Worm (Caenorhabditis elegans) whole organism, young adult: Measurements from ENCODE around the gene nlp-82.

Experiments used
- ama-1 ChIP-seq, 3 experiments: fragments of 150-350 bp in 1 of 3; sonication (generic microtip) in 2 of 3; optimal IDR thresholded peaks; 2 replicates each; lab custom pipeline; 2014 to 2018; ENCODE audit warnings: missing biosample characterization in 2 of 3, missing genetic modification characterization in 2 of 3, missing genetic modification reagents in 2 of 3
- dpff-1 ChIP-seq: sonication (generic microtip); optimal IDR thresholded peaks from 2 replicates; lab custom pipeline; 2017; ENCODE audit warnings: mild to moderate bottlenecking, missing genetic modification characterization, missing compliant biosample characterization
- egl-44 ChIP-seq: fragments of 200-800 bp; sonication (Bioruptor generic); IDR thresholded peaks from 2 replicates; pipeline ENCODE4 v1.3.6; 2022; ENCODE audit warnings: missing genetic modification reagents, missing genetic modification characterization, missing compliant biosample characterization
- ets-4 ChIP-seq: fragments of 200-800 bp; sonication (Bioruptor generic); optimal IDR thresholded peaks from 2 replicates; lab custom pipeline; 2018; ENCODE audit warnings: mild to moderate bottlenecking, missing genetic modification characterization, missing compliant biosample characterization
- fkh-3 ChIP-seq: sonication (generic microtip); optimal IDR thresholded peaks from 2 replicates; lab custom pipeline; 2016; ENCODE audit warnings: mild to moderate bottlenecking, missing genetic modification characterization, missing compliant biosample characterization
- hmg-1.2 ChIP-seq: fragments of 200-800 bp; sonication (Bioruptor generic); IDR thresholded peaks from 2 replicates; pipeline ENCODE4 v1.3.6; 2022; ENCODE audit warnings: missing genetic modification reagents, missing genetic modification characterization, missing compliant biosample characterization
- lin-35 ChIP-seq, 3 experiments: fragments of 150-350 bp in 2 of 3; sonication (generic microtip) in 1 of 3; optimal IDR thresholded peaks; 2 replicates each; lab custom pipeline; 2014 to 2018; ENCODE audit warnings: missing biosample characterization in 3 of 3, missing genetic modification characterization in 3 of 3, missing genetic modification reagents in 3 of 3
- nfya-1 ChIP-seq: sonication (generic microtip); optimal IDR thresholded peaks from 2 replicates; lab custom pipeline; 2017; ENCODE audit warnings: antibody characterized with exemption, missing compliant biosample characterization, missing genetic modification characterization, borderline replicate concordance; ENCODE audit not compliant: insufficient read depth
- pha-4 ChIP-seq: fragments of 150-350 bp; sonication (generic microtip); optimal IDR thresholded peaks from 2 replicates; lab custom pipeline; 2014; ENCODE audit warnings: missing biosample characterization, missing genetic modification reagents, missing genetic modification characterization
- zfh-2 ChIP-seq: fragments of 200-800 bp; sonication (Bioruptor generic); conservative IDR thresholded peaks from 2 replicates; pipeline ENCODE4 v1.3.6; 2022; ENCODE audit warnings: missing genetic modification reagents, missing genetic modification characterization, missing compliant biosample characterization
- ztf-28 ChIP-seq: fragments of 200-800 bp; sonication (Bioruptor generic); IDR thresholded peaks from 2 replicates; pipeline ENCODE4 v1.3.6; 2022; ENCODE audit warnings: missing genetic modification reagents, missing genetic modification characterization, missing compliant biosample characterization

ce11 chrII:9213055-9213708, 40.9 kb downstream of the nlp-82 start, which contains the start of gene znfx-1:
- TF ChIP-seq pha-4, result no peak
- no peak for TF ChIP-seq ets-4 (GFP tag; lab: Kevin White, UChicago)
- TF ChIP-seq lin-35 (GFP tag; optimal IDR thresholded peaks at IDR 0.05; lab: Kevin White, UChicago), result no peak
- no peak for TF ChIP-seq dpff-1 (tag; lab: Kevin White, UChicago)
- no peak for TF ChIP-seq fkh-3 (tag; lab: Kevin White, UChicago)
- no peak for TF ChIP-seq zfh-2 (GFP tag; lab: Robert Waterston, UW)
- no peak for TF ChIP-seq ama-1 (optimal IDR thresholded peaks at IDR 0.05; lab: Kevin White, UChicago)
- TF ChIP-seq ama-1 (GFP tag; optimal IDR thresholded peaks at IDR 0.05; lab: Kevin White, UChicago), result no peak
- TF ChIP-seq nfya-1 (tag; lab: Kevin White, UChicago), result no peak
- TF ChIP-seq ztf-28 (GFP tag; lab: Robert Waterston, UW), result no peak
- no peak for TF ChIP-seq hmg-1.2 (GFP tag; lab: Robert Waterston, UW)
- no peak for TF ChIP-seq egl-44 (GFP tag; lab: Robert Waterston, UW)
